Worm (Caenorhabditis elegans): Measurements from ENCODE around the gene C47A4.5.

ce11 chrIV:13786690-13787089 lies 41.2 kb downstream of the C47A4.5 start, which contains the start of gene icap-1:
- TF ChIP-seq ceh-16 (tag; optimal IDR thresholded peaks at IDR 0.05) (no peak), F13H6.1 (tag; optimal IDR thresholded peaks at IDR 0.05) (no peak), R02D3.7 (tag; optimal IDR thresholded peaks at IDR 0.05) (no peak), snpc-4 (tag; optimal IDR thresholded peaks at IDR 0.05) (no peak), unc-62 (GFP tag; optimal IDR thresholded peaks at IDR 0.05) (no peak), nhr-11 (tag; optimal IDR thresholded peaks at IDR 0.05) (no peak), ZK546.5 (tag; optimal IDR thresholded peaks at IDR 0.05) (no peak), nhr-12 (tag; optimal IDR thresholded peaks at IDR 0.05) (no peak), fos-1 (tag; optimal IDR thresholded peaks at IDR 0.05) (peak; percentile 58), gmeb-1 (tag; optimal IDR thresholded peaks at IDR 0.05) (no peak)

Measured in whole organism, L2 larva.